Fruit fly (Drosophila melanogaster) whole organism, embryonic: ENCODE measurements around the gene Rtc1.

Source experiments
- Awh ChIP-seq: fragments of 200-800 bp; sonication (Bioruptor generic); IDR thresholded peaks from 2 replicates; pipeline ENCODE4, ENCODE4 v1.3.6; 2022; ENCODE audit warnings: missing biosample characterization, missing genetic modification characterization
- CG10267 ChIP-seq: fragments of 200-800 bp; sonication (Bioruptor generic); optimal IDR thresholded peaks from 2 replicates; lab custom pipeline; 2018; ENCODE audit warnings: missing biosample characterization, mild to moderate bottlenecking, missing genetic modification characterization, moderate library complexity
- CG10959 ChIP-seq: fragments of 200-800 bp; sonication (Bioruptor generic); IDR thresholded peaks from 2 replicates; pipeline ENCODE4 v1.3.6; 2022; ENCODE audit warnings: missing biosample characterization, missing genetic modification characterization
- CG13123 ChIP-seq: fragments of 200-800 bp; sonication (Bioruptor generic); optimal IDR thresholded peaks from 2 replicates; lab custom pipeline; 2016; ENCODE audit warnings: missing biosample characterization, missing genetic modification characterization
- CG16779 ChIP-seq: fragments of 200-800 bp; sonication (Bioruptor generic); IDR thresholded peaks from 2 replicates; pipeline ENCODE4 v1.3.6; 2022; ENCODE audit warnings: missing biosample characterization, missing genetic modification characterization
- CG18764 ChIP-seq: fragments of 200-800 bp; sonication (Bioruptor generic); optimal IDR thresholded peaks from 3 replicates; lab custom pipeline; 2016; ENCODE audit warnings: missing biosample characterization, missing genetic modification characterization
- CG32532 ChIP-seq: fragments of 200-800 bp; sonication (Bioruptor generic); IDR thresholded peaks from 2 replicates; pipeline ENCODE4 v1.3.6; 2022; ENCODE audit warnings: missing biosample characterization, missing genetic modification characterization
- CG32772 ChIP-seq: fragments of 200-800 bp; sonication (Bioruptor generic); IDR thresholded peaks from 2 replicates; pipeline ENCODE4 v1.3.6; 2022; ENCODE audit warnings: missing biosample characterization, missing genetic modification characterization
- CG34422 ChIP-seq: fragments of 200-800 bp; sonication (Bioruptor generic); IDR thresholded peaks from 3 replicates; pipeline ENCODE4 v1.3.6; 2022; ENCODE audit warnings: missing biosample characterization, missing genetic modification characterization
- CG3847 ChIP-seq: fragments of 200-800 bp; sonication (Bioruptor generic); IDR thresholded peaks from 2 replicates; pipeline ENCODE4 v1.3.6; 2022; ENCODE audit warnings: missing biosample characterization, missing genetic modification characterization
- CG42726 ChIP-seq: fragments of 200-800 bp; sonication (Bioruptor generic); IDR thresholded peaks from 2 replicates; pipeline ENCODE4 v1.3.6; 2022; ENCODE audit warnings: missing biosample characterization, missing genetic modification characterization; ENCODE audit not compliant: partially characterized antibody
- CG6175 ChIP-seq: fragments of 200-800 bp; sonication (Bioruptor generic); IDR thresholded peaks from 3 replicates; pipeline ENCODE4 v1.3.6; 2022; ENCODE audit warnings: missing biosample characterization, missing genetic modification characterization
- CG7987 ChIP-seq: fragments of 200-800 bp; sonication (Bioruptor generic); optimal IDR thresholded peaks from 2 replicates; lab custom pipeline; 2018; ENCODE audit warnings: missing biosample characterization, mild to moderate bottlenecking, missing genetic modification characterization, moderate library complexity
- CG8924 ChIP-seq: fragments of 200-800 bp; optimal IDR thresholded peaks from 3 replicates; lab custom pipeline; 2019; ENCODE audit warnings: missing biosample characterization, mild to moderate bottlenecking, missing genetic modification characterization, moderate library complexity
- CHES-1-like ChIP-seq: fragments of 200-800 bp; sonication (Bioruptor generic); optimal IDR thresholded peaks from 2 replicates; lab custom pipeline; 2016; ENCODE audit warnings: missing biosample characterization, missing genetic modification characterization
- HHEX ChIP-seq: fragments of 200-800 bp; sonication (Bioruptor generic); optimal IDR thresholded peaks from 3 replicates; lab custom pipeline; 2017; ENCODE audit warnings: missing biosample characterization, mild to moderate bottlenecking, missing genetic modification characterization, missing genetic modification reagents
- HLH3B ChIP-seq: fragments of 200-800 bp; sonication (Bioruptor generic); IDR thresholded peaks from 2 replicates; pipeline ENCODE4 v1.3.6; 2022; ENCODE audit warnings: missing biosample characterization, missing genetic modification characterization
- Hr3 ChIP-seq: fragments of 200-800 bp; sonication (Bioruptor generic); optimal IDR thresholded peaks from 3 replicates; lab custom pipeline; 2016; ENCODE audit warnings: missing biosample characterization, missing genetic modification characterization
- Hr39 ChIP-seq: fragments of >200 bp; optimal IDR thresholded peaks from 2 replicates; lab custom pipeline; 2017
- Hr51 ChIP-seq, 2 experiments: fragments of 200-800 bp; sonication (Bioruptor generic); optimal IDR thresholded peaks; 2 replicates in 1 of 2; 3 replicates in 1 of 2; lab custom pipeline; 2016 to 2018; ENCODE audit warnings: missing biosample characterization in 2 of 2, missing genetic modification characterization in 2 of 2, mild to moderate bottlenecking in 1 of 2, moderate library complexity in 1 of 2
- Hr78 ChIP-seq, 2 experiments: fragments of 200-800 bp in 1 of 2; fragments of >200 bp in 1 of 2; sonication (Bioruptor generic) in 1 of 2; optimal IDR thresholded peaks; 2 replicates each; lab custom pipeline; 2017 to 2019; ENCODE audit warnings: missing biosample characterization in 2 of 2, missing genetic modification characterization in 2 of 2, mild to moderate bottlenecking in 1 of 2, moderate library complexity in 1 of 2
- Mrtf ChIP-seq: fragments of 200-800 bp; sonication (Bioruptor generic); IDR thresholded peaks from 3 replicates; pipeline ENCODE4 v1.3.6; 2022; ENCODE audit warnings: missing biosample characterization, missing genetic modification characterization
- NFAT ChIP-seq: fragments of 200-800 bp; sonication (Bioruptor generic); IDR thresholded peaks from 2 replicates; pipeline ENCODE4 v1.3.6; 2022; ENCODE audit warnings: missing biosample characterization, missing genetic modification characterization
- Rfx ChIP-seq: fragments of 200-800 bp; sonication (Bioruptor generic); IDR thresholded peaks from 2 replicates; pipeline ENCODE4 v1.3.6; 2022; ENCODE audit warnings: missing biosample characterization, missing genetic modification characterization
- Sox100B ChIP-seq: fragments of 200-800 bp; sonication (Bioruptor generic); optimal IDR thresholded peaks from 3 replicates; lab custom pipeline; 2018; ENCODE audit warnings: missing biosample characterization, mild to moderate bottlenecking, missing genetic modification characterization
- ac ChIP-seq: fragments of 200-800 bp; sonication (Bioruptor generic); optimal IDR thresholded peaks from 3 replicates; lab custom pipeline; 2017; ENCODE audit warnings: missing biosample characterization, mild to moderate bottlenecking, missing genetic modification characterization
- aop ChIP-seq: fragments of 200-800 bp; sonication (Bioruptor generic); IDR thresholded peaks from 2 replicates; pipeline ENCODE4 v1.3.6; 2022; ENCODE audit warnings: missing biosample characterization, missing genetic modification characterization
- bab2 ChIP-seq: fragments of 200-800 bp; sonication (Bioruptor generic); optimal IDR thresholded peaks from 2 replicates; lab custom pipeline; 2016; ENCODE audit warnings: missing biosample characterization, missing genetic modification characterization
- bcd ChIP-seq: fragments of 200-800 bp; sonication (Bioruptor generic); optimal IDR thresholded peaks from 2 replicates; lab custom pipeline; 2017; ENCODE audit warnings: missing biosample characterization, mild to moderate bottlenecking, missing genetic modification characterization
- chif ChIP-seq, 2 experiments: fragments of 200-800 bp; sonication (Bioruptor generic); optimal IDR thresholded peaks; 3 replicates each; lab custom pipeline; 2016; ENCODE audit warnings: missing biosample characterization in 2 of 2, missing genetic modification characterization in 2 of 2
- chinmo ChIP-seq: fragments of 200-800 bp; sonication (Bioruptor generic); IDR thresholded peaks from 4 replicates; pipeline ENCODE4 v1.3.6; 2022; ENCODE audit warnings: missing biosample characterization, missing genetic modification characterization; ENCODE audit not compliant: partially characterized antibody
- chn ChIP-seq: fragments of 200-800 bp; sonication (Bioruptor generic); optimal IDR thresholded peaks from 2 replicates; lab custom pipeline; 2016; ENCODE audit warnings: missing biosample characterization, missing genetic modification characterization
- crol ChIP-seq: fragments of 200-800 bp; sonication (Bioruptor generic); IDR thresholded peaks from 2 replicates; pipeline ENCODE4 v1.3.6; 2022; ENCODE audit warnings: missing biosample characterization, missing genetic modification characterization
- crp ChIP-seq, 2 experiments: fragments of 200-800 bp; sonication (Bioruptor generic); optimal IDR thresholded peaks; 2 replicates in 1 of 2; 3 replicates in 1 of 2; lab custom pipeline; 2017; ENCODE audit warnings: missing biosample characterization in 2 of 2, missing genetic modification characterization in 2 of 2, mild to moderate bottlenecking in 1 of 2, moderate library complexity in 1 of 2
- dimm ChIP-seq: fragments of 200-800 bp; sonication (Bioruptor generic); IDR thresholded peaks from 2 replicates; pipeline ENCODE4 v1.3.6; 2022; ENCODE audit warnings: missing biosample characterization, missing genetic modification characterization
- esg ChIP-seq: fragments of 200-800 bp; sonication (Bioruptor generic); conservative IDR thresholded peaks from 2 replicates; pipeline ENCODE4 v1.3.6; 2022; ENCODE audit warnings: missing biosample characterization, missing genetic modification characterization
- h ChIP-seq: fragments of >200 bp; optimal IDR thresholded peaks from 2 replicates; lab custom pipeline; 2017
- nmo ChIP-seq: fragments of 200-800 bp; sonication (Bioruptor generic); optimal IDR thresholded peaks from 2 replicates; lab custom pipeline; 2018; ENCODE audit warnings: missing biosample characterization, mild to moderate bottlenecking, missing genetic modification characterization, moderate library complexity
- odd ChIP-seq: fragments of 200-800 bp; sonication (Bioruptor generic); optimal IDR thresholded peaks from 2 replicates; lab custom pipeline; 2017; ENCODE audit warnings: missing biosample characterization, mild to moderate bottlenecking, missing genetic modification characterization
- peb ChIP-seq: fragments of 200-800 bp; sonication (Bioruptor generic); IDR thresholded peaks from 2 replicates; pipeline ENCODE4 v1.3.6; 2022; ENCODE audit warnings: missing biosample characterization, missing genetic modification characterization
- sd ChIP-seq: fragments of 200-800 bp; sonication (Bioruptor generic); optimal IDR thresholded peaks from 3 replicates; lab custom pipeline; 2018; ENCODE audit warnings: missing biosample characterization, mild to moderate bottlenecking, missing genetic modification characterization, moderate library complexity
- seq ChIP-seq: fragments of 200-800 bp; sonication (Bioruptor generic); IDR thresholded peaks from 2 replicates; pipeline ENCODE4 v1.3.6; 2022; ENCODE audit warnings: missing biosample characterization, missing genetic modification characterization
- tup ChIP-seq: fragments of 200-800 bp; sonication (Bioruptor generic); optimal IDR thresholded peaks from 2 replicates; lab custom pipeline; 2016; ENCODE audit warnings: missing biosample characterization, mild to moderate bottlenecking, missing genetic modification characterization, moderate library complexity
- vnd ChIP-seq: fragments of 200-800 bp; sonication (Bioruptor generic); IDR thresholded peaks from 3 replicates; pipeline ENCODE4 v1.3.6; 2022; ENCODE audit warnings: missing biosample characterization, missing genetic modification characterization; ENCODE audit not compliant: partially characterized antibody
- wor ChIP-seq: fragments of 200-800 bp; sonication (Bioruptor generic); IDR thresholded peaks from 2 replicates; pipeline ENCODE4 v1.3.6; 2022; ENCODE audit warnings: missing biosample characterization, missing genetic modification characterization

Rtc1 gene

DNA sequence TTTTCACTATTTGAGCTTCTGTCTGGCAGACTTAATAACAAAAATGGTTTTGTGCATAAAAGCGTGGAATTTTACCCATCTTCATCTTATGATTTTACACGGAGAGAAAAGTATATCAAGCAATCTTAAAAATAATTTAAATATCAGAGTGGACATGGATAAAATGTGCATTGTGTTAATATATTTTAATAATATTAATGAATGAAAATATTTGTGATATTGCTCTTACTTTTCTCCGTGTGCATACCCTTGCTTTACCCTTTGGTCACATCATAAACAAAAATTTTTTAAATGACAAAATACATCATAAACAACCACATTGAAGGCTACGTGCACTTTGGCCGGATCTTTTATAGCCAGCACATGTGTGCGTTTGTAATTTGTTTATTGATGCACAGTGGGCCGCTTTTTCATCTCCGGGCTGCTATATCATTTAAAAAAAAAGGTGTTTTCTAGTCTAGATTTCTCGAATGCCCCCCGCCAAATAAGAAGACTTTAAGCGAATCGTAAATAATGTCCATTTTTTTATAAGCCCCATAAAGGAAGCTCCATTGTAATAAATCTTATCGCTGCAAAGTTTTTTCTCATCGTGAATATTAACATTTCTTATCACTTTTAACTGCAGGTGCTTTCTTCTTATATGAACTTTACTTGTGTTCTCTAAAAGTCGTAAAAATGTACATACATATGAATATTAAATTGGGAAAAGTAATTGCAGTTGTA is 7.6 kb downstream of the Rtc1 start (continued):
- TF ChIP-seq nmo (GFP tag; lab: Kevin White, UChicago) (peak; percentile 67), Hr3 (GFP tag; lab: Kevin White, UChicago) (no peak), h (no peak), CG3847 (GFP tag; lab: Robert Waterston, UW) (peak; percentile 38), ac (no peak), peb (peak; percentile 15; the same call in 1 of the 2 replicates), Hr51 (GFP tag; optimal IDR thresholded peaks at IDR 0.05; lab: Kevin White, UChicago) (peak in 1 of 2 experiments; percentile 63), Mrtf (0 out of 3 replicates have a peak, but pooled peaks have one; percentile 47), vnd (GFP tag; lab: Robert Waterston, UW) (no peak), CG7987 (GFP tag; lab: Kevin White, UChicago) (no peak), CG10959 (GFP tag; lab: Robert Waterston, UW) (peak; percentile 31; the same call in 1 of the 2 replicates), odd (no peak), chif (GFP tag; optimal IDR thresholded peaks at IDR 0.05; lab: Kevin White, UChicago) (peak in 1 of 2 experiments; percentile 1), Hr78 (GFP tag; optimal IDR thresholded peaks at IDR 0.05; lab: Kevin White, UChicago) (peak in 1 of 2 experiments; percentile 8), HHEX (peak; percentile 32), sd (tag; lab: Kevin White, UChicago) (peak; percentile 41), bcd (GFP tag; lab: Kevin White, UChicago) (peak; percentile 13), CG16779 (no peak), CG8924 (tag; lab: Kevin White, UChicago) (peak; percentile 56), CHES-1-like (GFP tag; lab: Kevin White, UChicago) (no peak), CG6175 (GFP tag; lab: Robert Waterston, UW) (no peak), crp (GFP tag; optimal IDR thresholded peaks at IDR 0.05; lab: Kevin White, UChicago) (no peak), aop (GFP tag; lab: Robert Waterston, UW) (no peak), HLH3B (GFP tag; lab: Robert Waterston, UW) (peak; percentile 48; the same call in 1 of the 2 replicates)

- TF ChIP-seq CG10267 (tag; lab: Kevin White, UChicago) (no peak), Rfx (GFP tag; lab: Robert Waterston, UW) (no peak), CG32772 (GFP tag; lab: Robert Waterston, UW) (peak; percentile 32; the same call in 1 of the 2 replicates), Awh (GFP tag; lab: Robert Waterston, UW) (no peak), CG18764 (no peak), CG42726 (0 out of 2 replicates have a peak, but pooled peaks have one; percentile 13), crol (GFP tag; lab: Robert Waterston, UW) (peak; percentile 75), chn (GFP tag; lab: Kevin White, UChicago) (no peak), CG34422 (0 out of 3 replicates have a peak, but pooled peaks have one; percentile 7), seq (GFP tag; lab: Robert Waterston, UW) (no peak), esg (GFP tag; lab: Robert Waterston, UW) (0 out of 2 replicates have a peak, but pooled peaks have one; percentile 6), chinmo (GFP tag; lab: Robert Waterston, UW) (0 out of 4 replicates have a peak, but pooled peaks have one; percentile 39)
These were observed 8.2 kb downstream of the Rtc1 start for dm6 chrX:13765217-13765616.

DNA sequence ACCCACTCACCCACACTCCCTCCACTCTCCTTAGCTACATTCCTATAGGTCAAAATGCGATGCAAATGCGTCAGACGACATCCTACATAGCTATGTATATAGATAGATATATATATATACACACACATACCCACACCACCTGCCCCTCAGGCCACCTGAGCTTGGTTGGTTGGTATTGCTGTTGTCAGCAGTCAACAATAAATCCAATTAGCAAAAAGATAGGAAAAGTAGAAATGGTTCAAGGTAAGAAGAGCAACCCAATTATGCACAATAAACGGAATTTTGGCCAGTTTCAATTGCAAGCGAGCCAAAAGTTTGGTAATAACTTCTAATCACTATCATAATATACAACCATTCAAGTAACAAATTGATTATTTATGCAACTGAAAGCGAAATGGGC is 9.5 kb downstream of the Rtc1 start:
- TF ChIP-seq Hr39 (lab: Kevin White, UChicago) = no peak
- TF ChIP-seq Sox100B = no peak
- TF ChIP-seq CG6175 (GFP tag; lab: Robert Waterston, UW) = no peak
- TF ChIP-seq CG32532 (GFP tag; lab: Robert Waterston, UW) = no peak
- TF ChIP-seq NFAT (GFP tag; lab: Robert Waterston, UW) = no peak
- no peak for TF ChIP-seq dimm (GFP tag; lab: Robert Waterston, UW)
- no peak for TF ChIP-seq wor (GFP tag; lab: Robert Waterston, UW)
- no peak for TF ChIP-seq CG13123 (GFP tag; lab: Kevin White, UChicago)
- no peak for TF ChIP-seq bab2 (GFP tag; lab: Kevin White, UChicago)
- no peak for TF ChIP-seq tup (GFP tag; lab: Kevin White, UChicago)
